Worm (Caenorhabditis elegans): ENCODE data around the gene C14B9.8.

C14B9.8 gene

ce11 chrIII:8144574-8145065, at the start of gene C14B9.8, which contains the start of gene mrpl-18:
Gene C14B9.8 (minus strand): TSS chrIII:8144629.
Gene mrpl-18 (plus strand): TSS chrIII:8145015.
- TF ChIP-seq lsy-2 (tag; optimal IDR thresholded peaks at IDR 0.05) (peak; percentile 43), nhr-237 (tag; optimal IDR thresholded peaks at IDR 0.05) (peak; percentile 38), blmp-1 (tag; optimal IDR thresholded peaks at IDR 0.05) (no peak), ceh-39 (tag; optimal IDR thresholded peaks at IDR 0.05) (no peak), nhr-76 (tag; optimal IDR thresholded peaks at IDR 0.05) (no peak), mab-5 (tag; optimal IDR thresholded peaks at IDR 0.05) (peak; percentile 19), unc-62 (GFP tag; optimal IDR thresholded peaks at IDR 0.05) (no peak), mep-1 (tag; optimal IDR thresholded peaks at IDR 0.05) (no peak), sem-2 (GFP tag; optimal IDR thresholded peaks at IDR 0.05) (no peak), ztf-11 (tag; optimal IDR thresholded peaks at IDR 0.05) (no peak), unc-120 (tag; optimal IDR thresholded peaks at IDR 0.05; ENCODE audit: poor library complexity, severe bottlenecking) (no peak), elt-1 (tag; optimal IDR thresholded peaks at IDR 0.05; ENCODE audit: borderline replicate concordance, insufficient read depth) (no peak), hlh-1 (tag; optimal IDR thresholded peaks at IDR 0.05) (no peak), snpc-4 (tag; optimal IDR thresholded peaks at IDR 0.05) (no peak), sptf-1 (tag; optimal IDR thresholded peaks at IDR 0.05) (no peak)

- no peak for TF ChIP-seq unc-62 (GFP tag; optimal IDR thresholded peaks at IDR 0.05)
- TF ChIP-seq nhr-2 (tag; optimal IDR thresholded peaks at IDR 0.05) = no peak
- no peak for TF ChIP-seq nhr-76 (tag; optimal IDR thresholded peaks at IDR 0.05)
- no peak for TF ChIP-seq drap-1 (GFP tag; optimal IDR thresholded peaks at IDR 0.05)
- no peak for TF ChIP-seq hlh-1 (tag; optimal IDR thresholded peaks at IDR 0.05)
- no peak for TF ChIP-seq ztf-11 (tag; optimal IDR thresholded peaks at IDR 0.05)
- no peak for TF ChIP-seq nhr-237 (tag; optimal IDR thresholded peaks at IDR 0.05)
Measured at ce11 chrIII:8191695-8192094, 47.3 kb upstream of the C14B9.8 start, which contains the start of gene C50C3.1. Gene C50C3.1 (plus strand): TSS chrIII:8191995.

- TF ChIP-seq nhr-76 (tag; optimal IDR thresholded peaks at IDR 0.05) = no peak
- no peak for TF ChIP-seq ceh-83 (GFP tag; optimal IDR thresholded peaks at IDR 0.05)
- no peak for TF ChIP-seq ceh-43 (GFP tag; optimal IDR thresholded peaks at IDR 0.05)
- no peak for TF ChIP-seq ham-2 (GFP tag; optimal IDR thresholded peaks at IDR 0.05)
- no peak for TF ChIP-seq ces-1 (GFP tag; optimal IDR thresholded peaks at IDR 0.05)
- no peak for TF ChIP-seq ztf-11 (tag; optimal IDR thresholded peaks at IDR 0.05)
Measured at ce11 chrIII:8190505-8190904, 46.1 kb upstream of the C14B9.8 start, which contains the start of gene C50C3.19. Gene C50C3.19 (plus strand): TSS chrIII:8190805.

- no peak for TF ChIP-seq mab-5 (tag; optimal IDR thresholded peaks at IDR 0.05)
Measured at ce11 chrIII:8185130-8185529, 40.7 kb upstream of the C14B9.8 start.

ce11 chrIII:8182573-8182972, 38.1 kb upstream of the C14B9.8 start:
- TF ChIP-seq lin-13 (tag; optimal IDR thresholded peaks at IDR 0.05) (no peak), ham-2 (GFP tag; optimal IDR thresholded peaks at IDR 0.05) (no peak), elt-1 (tag; optimal IDR thresholded peaks at IDR 0.05; ENCODE audit: borderline replicate concordance, insufficient read depth) (no peak), pha-4 (tag; optimal IDR thresholded peaks at IDR 0.05) (no peak), ceh-83 (GFP tag; optimal IDR thresholded peaks at IDR 0.05) (no peak), M03D4.4 (tag; optimal IDR thresholded peaks at IDR 0.05) (no peak), nhr-237 (tag; optimal IDR thresholded peaks at IDR 0.05) (no peak), blmp-1 (tag; optimal IDR thresholded peaks at IDR 0.05) (no peak), snpc-4 (tag; optimal IDR thresholded peaks at IDR 0.05) (no peak), bed-3 (GFP tag; optimal IDR thresholded peaks at IDR 0.05) (no peak), sptf-1 (tag; optimal IDR thresholded peaks at IDR 0.05) (no peak), ces-1 (GFP tag; optimal IDR thresholded peaks at IDR 0.05) (no peak), drap-1 (GFP tag; optimal IDR thresholded peaks at IDR 0.05) (no peak), unc-39 (tag; optimal IDR thresholded peaks at IDR 0.05) (no peak)

- TF ChIP-seq blmp-1 (tag; optimal IDR thresholded peaks at IDR 0.05) (no peak), ceh-39 (tag; optimal IDR thresholded peaks at IDR 0.05) (no peak), ztf-11 (tag; optimal IDR thresholded peaks at IDR 0.05) (no peak), nhr-2 (tag; optimal IDR thresholded peaks at IDR 0.05) (no peak), elt-1 (tag; optimal IDR thresholded peaks at IDR 0.05; ENCODE audit: borderline replicate concordance, insufficient read depth) (no peak), ceh-43 (GFP tag; optimal IDR thresholded peaks at IDR 0.05) (no peak), sptf-1 (tag; optimal IDR thresholded peaks at IDR 0.05) (no peak), ham-2 (GFP tag; optimal IDR thresholded peaks at IDR 0.05) (no peak), sem-2 (GFP tag; optimal IDR thresholded peaks at IDR 0.05) (no peak), zip-8 (tag; optimal IDR thresholded peaks at IDR 0.05) (no peak), elt-3 (tag; optimal IDR thresholded peaks at IDR 0.05) (no peak), snpc-4 (tag; optimal IDR thresholded peaks at IDR 0.05) (no peak), mab-5 (tag; optimal IDR thresholded peaks at IDR 0.05) (no peak), bed-3 (GFP tag; optimal IDR thresholded peaks at IDR 0.05) (no peak)
Measured at ce11 chrIII:8181581-8181980, 37.2 kb upstream of the C14B9.8 start, which contains the start of gene spc-2. Gene spc-2 (plus strand): TSS chrIII:8181881.
